Fruit fly (Drosophila melanogaster) whole organism, pupa: ENCODE results near the gene CG16888.

Experiments used
- CG10348 ChIP-seq: fragments of 200-800 bp; sonication (Bioruptor generic); IDR thresholded peaks from 2 replicates; pipeline ENCODE4 v1.3.6; 2022; ENCODE audit warnings: missing biosample characterization, missing genetic modification characterization
- CG12605 ChIP-seq: fragments of 200-800 bp; sonication (Bioruptor generic); IDR thresholded peaks from 2 replicates; pipeline ENCODE4 v1.3.6; 2022; ENCODE audit warnings: missing biosample characterization, missing genetic modification characterization
- CG13204 ChIP-seq: fragments of 200-800 bp; sonication (Bioruptor generic); optimal IDR thresholded peaks from 2 replicates; lab custom pipeline; 2018; ENCODE audit warnings: missing biosample characterization, mild to moderate bottlenecking, missing genetic modification characterization, moderate library complexity
- CG14655 ChIP-seq: fragments of 200-800 bp; sonication (Bioruptor generic); optimal IDR thresholded peaks from 3 replicates; lab custom pipeline; 2017; ENCODE audit warnings: mild to moderate bottlenecking, missing biosample characterization, missing genetic modification reagents, missing genetic modification characterization
- CG15710 ChIP-seq: fragments of 200-800 bp; sonication (Bioruptor generic); optimal IDR thresholded peaks from 2 replicates; lab custom pipeline; 2018; ENCODE audit warnings: missing biosample characterization, mild to moderate bottlenecking, missing genetic modification characterization, moderate library complexity
- CG17806 ChIP-seq: fragments of 200-800 bp; sonication (Bioruptor generic); optimal IDR thresholded peaks from 2 replicates; lab custom pipeline; 2018; ENCODE audit warnings: missing biosample characterization, mild to moderate bottlenecking, missing genetic modification characterization, moderate library complexity
- CG32121 ChIP-seq: fragments of 200-800 bp; sonication (Bioruptor generic); IDR thresholded peaks from 2 replicates; pipeline ENCODE4 v1.3.6; 2022; ENCODE audit warnings: missing biosample characterization, missing genetic modification characterization
- CG34367 ChIP-seq: fragments of 200-800 bp; sonication (Bioruptor generic); optimal IDR thresholded peaks from 2 replicates; lab custom pipeline; 2018; ENCODE audit warnings: missing biosample characterization, mild to moderate bottlenecking, missing genetic modification characterization
- CG4496 ChIP-seq: fragments of 200-800 bp; sonication (Bioruptor generic); IDR thresholded peaks from 3 replicates; pipeline ENCODE4 v1.3.6; 2022; ENCODE audit warnings: missing biosample characterization, missing genetic modification characterization
- CG8159 ChIP-seq: fragments of 200-800 bp; sonication (Bioruptor generic); optimal IDR thresholded peaks from 3 replicates; lab custom pipeline; 2018; ENCODE audit warnings: missing biosample characterization, mild to moderate bottlenecking, missing genetic modification characterization, moderate library complexity
- CG8301 ChIP-seq: fragments of 200-800 bp; sonication (Bioruptor generic); optimal IDR thresholded peaks from 2 replicates; lab custom pipeline; 2018; ENCODE audit warnings: missing biosample characterization, mild to moderate bottlenecking, missing genetic modification characterization
- CG9948 ChIP-seq: fragments of 200-800 bp; sonication (Bioruptor generic); optimal IDR thresholded peaks from 2 replicates; lab custom pipeline; 2018; ENCODE audit warnings: missing biosample characterization, mild to moderate bottlenecking, missing genetic modification characterization, moderate library complexity
- D1 ChIP-seq: fragments of 200-800 bp; sonication (Bioruptor generic); optimal IDR thresholded peaks from 2 replicates; lab custom pipeline; 2018; ENCODE audit warnings: missing biosample characterization, mild to moderate bottlenecking, missing genetic modification characterization, moderate library complexity
- EcR ChIP-seq: fragments of 200-800 bp; sonication (Bioruptor generic); optimal IDR thresholded peaks from 3 replicates; lab custom pipeline; 2019; ENCODE audit warnings: missing biosample characterization, missing genetic modification characterization, mild to moderate bottlenecking, moderate library complexity, missing genetic modification reagents
- Ets98B ChIP-seq: fragments of 200-800 bp; sonication (Bioruptor generic); IDR thresholded peaks from 2 replicates; pipeline ENCODE4 v1.3.6; 2022; ENCODE audit warnings: missing biosample characterization, missing genetic modification characterization
- Pif1A ChIP-seq: fragments of 200-800 bp; sonication (Bioruptor generic); optimal IDR thresholded peaks from 3 replicates; lab custom pipeline; 2016; ENCODE audit warnings: missing biosample characterization, missing genetic modification characterization
- Pif1B ChIP-seq: fragments of 200-800 bp; sonication (Bioruptor generic); optimal IDR thresholded peaks from 3 replicates; lab custom pipeline; 2016; ENCODE audit warnings: missing biosample characterization, missing genetic modification characterization
- Snoo ChIP-seq: fragments of 200-800 bp; sonication (Bioruptor generic); optimal IDR thresholded peaks from 3 replicates; lab custom pipeline; 2017; ENCODE audit warnings: missing biosample characterization, mild to moderate bottlenecking, missing genetic modification characterization, inconsistent platforms
- fd96Ca ChIP-seq: fragments of 200-800 bp; sonication (Bioruptor generic); IDR thresholded peaks from 3 replicates; pipeline ENCODE4 v1.3.6; 2022; ENCODE audit warnings: missing biosample characterization, missing genetic modification characterization
- gl ChIP-seq: fragments of 200-800 bp; sonication (Bioruptor generic); optimal IDR thresholded peaks from 2 replicates; lab custom pipeline; 2018; ENCODE audit warnings: missing biosample characterization, mild to moderate bottlenecking, missing genetic modification characterization
- rn ChIP-seq: fragments of 200-800 bp; sonication (Bioruptor generic); IDR thresholded peaks from 2 replicates; pipeline ENCODE4 v1.3.6; 2022; ENCODE audit warnings: missing biosample characterization, missing genetic modification characterization

CG16888 gene

dm6 chr2L:13805170-13805569 is 7.9 kb downstream of the CG16888 start:
- TF ChIP-seq CG8301 (tag; lab: Kevin White, UChicago) (no peak), Ets98B (GFP tag; lab: Robert Waterston, UW) (no peak), CG34367 (no peak), rn (GFP tag; lab: Robert Waterston, UW) (no peak), CG17806 (tag; lab: Kevin White, UChicago) (no peak), EcR (GFP tag; lab: Kevin White, UChicago) (no peak), CG13204 (GFP tag; lab: Kevin White, UChicago) (no peak), Pif1B (GFP tag; lab: Kevin White, UChicago) (no peak), CG12605 (no peak), CG14655 (GFP tag; lab: Kevin White, UChicago) (no peak), CG4496 (no peak), CG32121 (no peak), CG15710 (no peak), gl (tag; lab: Kevin White, UChicago) (no peak), CG10348 (GFP tag; lab: Robert Waterston, UW) (no peak), Pif1A (GFP tag; lab: Kevin White, UChicago) (no peak)

- TF ChIP-seq CG14655 (GFP tag; lab: Kevin White, UChicago) (no peak), CG8301 (tag; lab: Kevin White, UChicago) (no peak), gl (tag; lab: Kevin White, UChicago) (peak; percentile 37), Pif1B (GFP tag; lab: Kevin White, UChicago) (no peak), Ets98B (GFP tag; lab: Robert Waterston, UW) (peak; percentile 46; the same call in 1 of the 2 replicates), CG17806 (tag; lab: Kevin White, UChicago) (no peak), CG13204 (GFP tag; lab: Kevin White, UChicago) (no peak), EcR (GFP tag; lab: Kevin White, UChicago) (peak; percentile 90), fd96Ca (GFP tag; lab: Robert Waterston, UW) (peak; percentile 46; the same call in 1 of the 3 replicates), rn (GFP tag; lab: Robert Waterston, UW) (no peak), CG12605 (no peak), Snoo (tag; lab: Kevin White, UChicago) (no peak), CG15710 (no peak)
Measured at dm6 chr2L:13804561-13805067, 8.4 kb downstream of the CG16888 start.

- TF ChIP-seq CG15710 (no peak), CG10348 (GFP tag; lab: Robert Waterston, UW) (no peak), CG32121 (no peak), rn (GFP tag; lab: Robert Waterston, UW) (no peak), CG4496 (0 out of 3 replicates have a peak, but pooled peaks have one; percentile 22), CG9948 (no peak), CG13204 (GFP tag; lab: Kevin White, UChicago) (no peak)
Measured at dm6 chr2L:13803805-13804560, 9.1 kb downstream of the CG16888 start.

- TF ChIP-seq CG15710 (no peak), D1 (tag; lab: Kevin White, UChicago) (no peak), CG10348 (GFP tag; lab: Robert Waterston, UW) (no peak), CG8159 (tag; lab: Kevin White, UChicago) (no peak), CG32121 (no peak), EcR (GFP tag; lab: Kevin White, UChicago) (no peak), Ets98B (GFP tag; lab: Robert Waterston, UW) (no peak), fd96Ca (GFP tag; lab: Robert Waterston, UW) (no peak), Pif1B (GFP tag; lab: Kevin White, UChicago) (no peak)
Measured at dm6 chr2L:13803032-13803661, 9.9 kb downstream of the CG16888 start, which contains the start of gene CAH1. Gene CAH1, plus strand, starts transcription at chr2L:13803626.

dm6 chr2L:13802075-13802639 is 10.9 kb downstream of the CG16888 start:
- TF ChIP-seq Pif1A (GFP tag; lab: Kevin White, UChicago), result no peak
- 0 out of 2 replicates have a peak, but pooled peaks have one; percentile 52 for TF ChIP-seq CG12605
- TF ChIP-seq Pif1B (GFP tag; lab: Kevin White, UChicago), result no peak
- no peak for TF ChIP-seq CG32121
- TF ChIP-seq EcR (GFP tag; lab: Kevin White, UChicago), result no peak
- TF ChIP-seq Ets98B (GFP tag; lab: Robert Waterston, UW), result no peak

dm6 chr2L:13801166-13801565 is 11.9 kb downstream of the CG16888 start:
- no peak for TF ChIP-seq CG9948
- TF ChIP-seq D1 (tag; lab: Kevin White, UChicago), result no peak
- TF ChIP-seq CG12605, result no peak
- TF ChIP-seq CG14655 (GFP tag; lab: Kevin White, UChicago), result no peak
- no peak for TF ChIP-seq CG4496
- TF ChIP-seq CG34367, result no peak
- no peak for TF ChIP-seq Ets98B (GFP tag; lab: Robert Waterston, UW)
- TF ChIP-seq Pif1A (GFP tag; lab: Kevin White, UChicago), result no peak
- TF ChIP-seq fd96Ca (GFP tag; lab: Robert Waterston, UW), result no peak
